Fruit fly (Drosophila melanogaster) whole organism, embryonic: Measurements from ENCODE around the gene Creld.

Source experiments
- CG1647 ChIP-seq: fragments of 200-800 bp; sonication (Bioruptor generic); optimal IDR thresholded peaks from 3 replicates; lab custom pipeline; 2016; ENCODE audit warnings: missing biosample characterization, missing genetic modification characterization
- CG4707 ChIP-seq: fragments of 200-800 bp; sonication (Bioruptor generic); optimal IDR thresholded peaks from 2 replicates; lab custom pipeline; 2018; ENCODE audit warnings: missing biosample characterization, mild to moderate bottlenecking, missing genetic modification characterization, moderate library complexity
- bcd ChIP-seq: fragments of 200-800 bp; sonication (Bioruptor generic); optimal IDR thresholded peaks from 2 replicates; lab custom pipeline; 2017; ENCODE audit warnings: missing biosample characterization, mild to moderate bottlenecking, missing genetic modification characterization
- run ChIP-seq: fragments of 200-800 bp; sonication (Bioruptor generic); optimal IDR thresholded peaks from 3 replicates; lab custom pipeline; 2018; ENCODE audit warnings: missing biosample characterization, mild to moderate bottlenecking, missing genetic modification characterization
- tup ChIP-seq: fragments of 200-800 bp; sonication (Bioruptor generic); optimal IDR thresholded peaks from 2 replicates; lab custom pipeline; 2016; ENCODE audit warnings: missing biosample characterization, mild to moderate bottlenecking, missing genetic modification characterization, moderate library complexity
- tx ChIP-seq: fragments of 200-800 bp; sonication (Bioruptor generic); optimal IDR thresholded peaks from 2 replicates; lab custom pipeline; 2016; ENCODE audit warnings: missing biosample characterization, missing genetic modification characterization

DNA sequence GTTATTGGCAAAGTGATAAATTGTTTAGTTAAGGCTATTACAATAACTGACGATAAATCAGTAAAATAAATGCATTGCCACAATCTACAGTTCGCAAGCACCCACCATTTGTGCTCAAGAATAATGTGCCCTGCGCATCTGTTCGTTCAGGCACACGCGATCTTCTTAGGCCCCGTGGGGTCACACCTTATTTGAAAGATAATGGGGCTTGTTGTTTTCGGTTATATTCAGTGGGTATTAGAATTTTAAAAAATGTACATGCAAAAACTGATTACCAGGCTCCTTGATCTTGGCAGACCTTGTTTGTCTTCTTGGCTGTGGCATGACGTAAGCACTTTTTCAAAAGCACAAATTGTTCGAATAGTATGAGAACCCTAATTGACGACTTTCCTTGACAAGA, 4.9 kb downstream of the Creld start:
- TF ChIP-seq bcd (GFP tag; lab: Kevin White, UChicago) (no peak), CG1647 (no peak), tx (GFP tag; lab: Kevin White, UChicago) (no peak), CG4707 (GFP tag; lab: Kevin White, UChicago) (no peak), run (tag; lab: Kevin White, UChicago) (no peak), tup (GFP tag; lab: Kevin White, UChicago) (no peak)
